Worm (Caenorhabditis elegans): ENCODE measurements around the gene mnm-2.
A peak's percentile ranks its signal among the peaks of the same experiment; 100 is the strongest.

Gene mnm-2

DNA sequence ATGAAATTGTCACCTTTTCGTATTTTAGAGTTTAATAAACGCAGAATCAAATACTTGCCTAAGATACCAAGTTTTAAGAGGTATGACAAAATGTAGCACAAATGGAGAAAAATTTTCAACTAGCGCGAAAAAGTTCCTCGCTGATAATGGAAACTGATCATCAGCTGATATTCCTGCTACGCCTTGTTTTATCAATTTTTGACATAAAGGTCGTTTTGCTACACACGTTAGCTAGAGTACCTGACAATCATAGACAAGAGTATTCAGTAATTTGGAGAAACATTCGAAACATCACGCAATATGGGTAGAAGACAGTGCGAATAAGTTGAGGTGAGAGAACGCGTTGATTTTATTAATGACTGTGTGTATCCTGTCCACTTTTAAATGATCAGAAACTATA, 21.0 kb upstream of the mnm-2 start:
- no peak for TF ChIP-seq blmp-1 (tag; optimal IDR thresholded peaks at IDR 0.05)
- TF ChIP-seq efl-3 (GFP tag; optimal IDR thresholded peaks at IDR 0.05): no peak
- TF ChIP-seq C16A3.4 (tag; optimal IDR thresholded peaks at IDR 0.05): no peak
- TF ChIP-seq nhr-71 (tag; optimal IDR thresholded peaks at IDR 0.05): no peak
- no peak for TF ChIP-seq pag-3 (tag; optimal IDR thresholded peaks at IDR 0.05; ENCODE audit: borderline replicate concordance, insufficient read depth)
- TF ChIP-seq nhr-85 (tag): no peak
- TF ChIP-seq tbx-2 (tag; optimal IDR thresholded peaks at IDR 0.05): no peak
- no peak for TF ChIP-seq nhr-76 (tag; optimal IDR thresholded peaks at IDR 0.05)
- TF ChIP-seq elt-2 (tag; optimal IDR thresholded peaks at IDR 0.05): peak; percentile 51

DNA sequence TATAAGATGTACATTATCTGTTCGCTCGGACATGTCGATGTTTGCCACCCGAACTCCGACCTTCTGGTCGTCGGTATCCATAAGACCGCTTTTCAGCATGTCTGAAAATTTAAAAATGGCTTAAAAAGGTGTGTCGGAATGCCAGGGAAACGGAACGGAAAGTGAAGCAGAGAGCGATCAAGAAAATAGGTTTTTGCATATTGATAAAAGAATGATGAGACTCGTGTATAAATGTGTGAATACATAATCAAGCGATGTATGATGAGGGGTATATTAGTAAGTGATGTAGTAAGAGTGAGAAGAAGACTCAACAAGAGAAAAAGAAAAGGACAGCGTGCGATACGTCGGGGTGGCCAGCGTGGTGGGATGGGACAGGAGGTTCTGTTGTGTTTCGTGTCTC, 17.8 kb upstream of the mnm-2 start, which contains the start of gene acl-12:
acl-12 (minus strand) TSS at position 101 of the 400 bp plus-strand sequence.
- no peak for TF ChIP-seq nhr-90 (tag; optimal IDR thresholded peaks at IDR 0.05; ENCODE audit: poor library complexity)
- TF ChIP-seq nhr-77 (tag; optimal IDR thresholded peaks at IDR 0.05): no peak
- TF ChIP-seq nhr-237 (tag; optimal IDR thresholded peaks at IDR 0.05): no peak
- peak; percentile 28 for TF ChIP-seq snu-23 (GFP tag; optimal IDR thresholded peaks at IDR 0.05)
- TF ChIP-seq sptf-1 (tag; optimal IDR thresholded peaks at IDR 0.05): no peak
- no peak for TF ChIP-seq unc-98 (GFP tag; IDR thresholded peaks at IDR 0.05)
- TF ChIP-seq mep-1 (tag; optimal IDR thresholded peaks at IDR 0.05): peak; percentile 1
- TF ChIP-seq rnt-1 (tag; optimal IDR thresholded peaks at IDR 0.05): peak; percentile 32
- no peak for TF ChIP-seq xbp-1 (tag; optimal IDR thresholded peaks at IDR 0.05)
- no peak for TF ChIP-seq lin-13 (GFP tag; optimal IDR thresholded peaks at IDR 0.05)
- peak; percentile 46 for TF ChIP-seq lin-14 (GFP tag; optimal IDR thresholded peaks at IDR 0.05)
- no peak for TF ChIP-seq lir-3 (tag; optimal IDR thresholded peaks at IDR 0.05; ENCODE audit: poor library complexity)

DNA sequence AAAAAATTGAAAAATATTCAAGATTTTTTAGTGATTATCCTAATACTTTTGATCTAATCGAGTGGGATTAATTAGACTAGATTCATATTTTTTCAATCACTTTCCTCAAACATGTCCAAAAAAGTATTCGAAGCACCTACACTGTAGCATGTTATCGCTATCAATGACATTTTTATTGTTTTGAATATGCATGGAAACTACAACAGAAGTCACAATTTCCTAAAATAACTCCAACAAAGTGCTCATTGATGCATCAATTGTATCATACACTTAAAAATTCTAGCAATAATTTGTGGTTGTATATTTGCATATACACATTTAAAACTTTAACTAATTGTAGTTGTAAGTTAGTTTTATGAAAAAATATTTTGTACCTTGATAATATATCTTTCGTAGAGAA, 15.4 kb upstream of the mnm-2 start:
- TF ChIP-seq pqm-1 (tag; optimal IDR thresholded peaks at IDR 0.05) (no peak), nhr-47 (tag; optimal IDR thresholded peaks at IDR 0.05) (no peak), ceh-88 (GFP tag; IDR thresholded peaks at IDR 0.05) (no peak), C34B4.2 (tag; optimal IDR thresholded peaks at IDR 0.05) (no peak), ces-1 (GFP tag; optimal IDR thresholded peaks at IDR 0.05) (no peak)

DNA sequence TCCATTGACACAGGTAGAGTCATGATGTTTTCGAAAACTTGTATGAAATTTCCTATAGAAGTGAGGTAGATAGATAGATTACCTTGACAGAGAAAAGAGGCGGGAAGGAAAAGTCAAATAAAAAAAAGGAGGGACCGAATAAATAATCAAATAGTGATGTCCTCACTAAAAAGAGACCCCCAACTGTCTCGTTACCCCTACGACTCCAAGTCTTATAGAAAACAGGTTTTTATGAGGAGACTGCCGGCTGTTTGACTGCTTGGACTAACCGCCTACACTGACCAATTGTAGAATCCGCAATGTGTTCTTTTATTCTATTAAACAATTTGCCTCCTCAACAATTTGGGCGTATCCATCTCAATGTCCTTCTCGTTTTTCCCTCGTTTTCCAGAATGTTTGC, 13.2 kb upstream of the mnm-2 start, which contains the start of gene C01C10.2:
C01C10.2 (minus strand) TSS at position 170 of the 400 bp plus-strand sequence.
- TF ChIP-seq aly-2 (tag; optimal IDR thresholded peaks at IDR 0.05) (no peak), ceh-88 (GFP tag; IDR thresholded peaks at IDR 0.05) (no peak), grh-1 (GFP tag; IDR thresholded peaks at IDR 0.05) (peak; percentile 83), elt-3 (tag; optimal IDR thresholded peaks at IDR 0.05) (peak in 1 of 6 experiments; percentile 40), isw-1 (GFP tag; IDR thresholded peaks at IDR 0.05) (no peak), fkh-8 (tag; optimal IDR thresholded peaks at IDR 0.05) (no peak), nhr-19 (GFP tag; conservative IDR thresholded peaks at IDR 0.05) (no peak), elt-2 (tag; optimal IDR thresholded peaks at IDR 0.05) (no peak), pax-3 (tag; optimal IDR thresholded peaks at IDR 0.05) (no peak), efl-3 (GFP tag; optimal IDR thresholded peaks at IDR 0.05) (no peak), dsc-1 (tag; optimal IDR thresholded peaks at IDR 0.05) (no peak), ceh-63 (GFP tag; optimal IDR thresholded peaks at IDR 0.05) (no peak), irx-1 (tag; optimal IDR thresholded peaks at IDR 0.05) (no peak), unc-130 (tag; optimal IDR thresholded peaks at IDR 0.05) (no peak), nhr-77 (tag; optimal IDR thresholded peaks at IDR 0.05) (no peak), hlh-17 (GFP tag; optimal IDR thresholded peaks at IDR 0.05; ENCODE audit: borderline replicate concordance) (no peak), lin-15B (tag; optimal IDR thresholded peaks at IDR 0.05) (no peak), nhr-12 (tag; optimal IDR thresholded peaks at IDR 0.05) (no peak), ceh-82 (tag; optimal IDR thresholded peaks at IDR 0.05) (no peak), nhr-85 (tag) (peak; percentile 87), F16B12.6 (tag; optimal IDR thresholded peaks at IDR 0.05) (no peak), zip-4 (GFP tag; optimal IDR thresholded peaks at IDR 0.05) (no peak), ama-1 (optimal IDR thresholded peaks at IDR 0.05) (no peak), nhr-20 (tag; optimal IDR thresholded peaks at IDR 0.05) (peak; percentile 13), snpc-4 (tag; optimal IDR thresholded peaks at IDR 0.05) (no peak), nhr-28 (tag; optimal IDR thresholded peaks at IDR 0.05) (no peak), lin-35 (GFP tag; optimal IDR thresholded peaks at IDR 0.05) (no peak), tlp-1 (tag; optimal IDR thresholded peaks at IDR 0.05) (no peak)

Data from whole organism, L1 larva.